Fruit fly (Drosophila melanogaster): ENCODE data around the gene CG2162.

Gene CG2162

dm6 chr3L:3089012-3089411 lies 54.0 kb downstream of the CG2162 start:
- TF ChIP-seq Ets96B (tag; optimal IDR thresholded peaks at IDR 0.05) (no peak), Lpt (GFP tag; optimal IDR thresholded peaks at IDR 0.05) (no peak), CG31627 (GFP tag; optimal IDR thresholded peaks at IDR 0.05) (no peak), dac (GFP tag; optimal IDR thresholded peaks at IDR 0.05) (no peak)

Data from whole organism, prepupa.